Worm (Caenorhabditis elegans): ENCODE data around the gene abu-6.

DNA sequence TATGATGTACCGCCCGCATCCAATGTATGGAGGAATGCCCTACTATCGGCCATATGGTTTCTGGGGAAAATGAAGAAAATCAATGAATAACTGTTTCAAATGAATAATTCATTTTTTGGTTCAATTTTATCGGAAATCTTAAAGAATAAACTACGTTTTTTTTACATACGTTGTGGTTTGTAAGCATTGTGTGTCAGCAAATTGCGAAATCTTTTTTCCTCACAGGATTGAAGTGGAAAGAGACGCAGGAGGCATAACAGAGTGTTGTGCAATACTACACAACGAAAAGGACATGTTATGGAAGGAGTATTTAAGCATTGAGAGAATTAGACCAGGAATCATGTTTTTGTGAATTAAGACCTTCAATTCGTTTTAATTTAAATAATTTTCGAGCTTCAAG is 30.3 kb downstream of the abu-6 start:
- no peak for TF ChIP-seq him-1 (tag; optimal IDR thresholded peaks at IDR 0.05)
- peak; percentile 29 for TF ChIP-seq W03F9.2 (tag; optimal IDR thresholded peaks at IDR 0.05)
